Fruit fly (Drosophila melanogaster) whole organism, embryonic: Measurements from ENCODE around the gene Slimp.

Experiments used
- Asciz ChIP-seq: fragments of 200-800 bp; sonication (Bioruptor generic); optimal IDR thresholded peaks from 2 replicates; lab custom pipeline; 2017; ENCODE audit warnings: missing biosample characterization, mild to moderate bottlenecking, missing genetic modification characterization, missing genetic modification reagents
- CG10462 ChIP-seq: fragments of 200-800 bp; sonication (Bioruptor generic); optimal IDR thresholded peaks from 2 replicates; lab custom pipeline; 2016; ENCODE audit warnings: missing biosample characterization, missing genetic modification characterization
- CG12236 ChIP-seq: fragments of 200-800 bp; sonication (Bioruptor generic); optimal IDR thresholded peaks from 2 replicates; lab custom pipeline; 2016; ENCODE audit warnings: missing biosample characterization, missing genetic modification characterization
- CG12391 ChIP-seq: fragments of 200-800 bp; sonication (Bioruptor generic); optimal IDR thresholded peaks from 3 replicates; lab custom pipeline; 2018; ENCODE audit warnings: missing biosample characterization, mild to moderate bottlenecking, missing genetic modification characterization, moderate library complexity
- CG12769 ChIP-seq: fragments of 200-800 bp; sonication (Bioruptor generic); optimal IDR thresholded peaks from 2 replicates; lab custom pipeline; 2019; ENCODE audit warnings: missing biosample characterization, mild to moderate bottlenecking, missing genetic modification characterization, moderate library complexity
- CG15011 ChIP-seq: fragments of 200-800 bp; sonication (Bioruptor generic); optimal IDR thresholded peaks from 3 replicates; lab custom pipeline; 2018; ENCODE audit warnings: missing biosample characterization, mild to moderate bottlenecking, missing genetic modification characterization
- CG15269 ChIP-seq: fragments of 200-800 bp; sonication (Bioruptor generic); optimal IDR thresholded peaks from 2 replicates; lab custom pipeline; 2018; ENCODE audit warnings: missing biosample characterization, mild to moderate bottlenecking, missing genetic modification characterization, moderate library complexity
- CG18011 ChIP-seq: fragments of 200-800 bp; sonication (Bioruptor generic); optimal IDR thresholded peaks from 2 replicates; lab custom pipeline; 2017; ENCODE audit warnings: missing biosample characterization, missing genetic modification characterization, mild to moderate bottlenecking, moderate library complexity, missing genotype
- CG18262 ChIP-seq: fragments of 200-800 bp; optimal IDR thresholded peaks from 3 replicates; lab custom pipeline; 2019; ENCODE audit warnings: missing biosample characterization, mild to moderate bottlenecking, missing genetic modification characterization, moderate library complexity
- CG2678 ChIP-seq: fragments of 200-800 bp; sonication (Bioruptor generic); optimal IDR thresholded peaks from 3 replicates; lab custom pipeline; 2019; ENCODE audit warnings: missing biosample characterization, mild to moderate bottlenecking, missing genetic modification characterization, moderate library complexity
- CG30020 ChIP-seq: fragments of 200-800 bp; optimal IDR thresholded peaks from 2 replicates; lab custom pipeline; 2019; ENCODE audit warnings: missing biosample characterization, mild to moderate bottlenecking, missing genetic modification characterization, moderate library complexity
- CG32767 ChIP-seq: fragments of 200-800 bp; sonication (Bioruptor generic); IDR thresholded peaks from 2 replicates; pipeline ENCODE4 v1.3.6; 2022; ENCODE audit warnings: missing biosample characterization, missing genetic modification characterization
- CG32772 ChIP-seq: fragments of 200-800 bp; sonication (Bioruptor generic); IDR thresholded peaks from 2 replicates; pipeline ENCODE4 v1.3.6; 2022; ENCODE audit warnings: missing biosample characterization, missing genetic modification characterization
- CG6175 ChIP-seq: fragments of 200-800 bp; sonication (Bioruptor generic); IDR thresholded peaks from 3 replicates; pipeline ENCODE4 v1.3.6; 2022; ENCODE audit warnings: missing biosample characterization, missing genetic modification characterization
- CG6654 ChIP-seq: fragments of 200-800 bp; sonication (Bioruptor generic); optimal IDR thresholded peaks from 2 replicates; lab custom pipeline; 2017; ENCODE audit warnings: missing biosample characterization, mild to moderate bottlenecking, missing genetic modification characterization
- CG6683 ChIP-seq: fragments of 200-800 bp; sonication (Bioruptor generic); optimal IDR thresholded peaks from 2 replicates; lab custom pipeline; 2017; ENCODE audit warnings: missing biosample characterization, mild to moderate bottlenecking, missing genetic modification characterization, missing genetic modification reagents
- CG7928 ChIP-seq: fragments of 200-800 bp; sonication (Bioruptor generic); optimal IDR thresholded peaks from 2 replicates; lab custom pipeline; 2017; ENCODE audit warnings: missing biosample characterization, mild to moderate bottlenecking, missing genetic modification characterization
- CG7987 ChIP-seq: fragments of 200-800 bp; sonication (Bioruptor generic); optimal IDR thresholded peaks from 2 replicates; lab custom pipeline; 2018; ENCODE audit warnings: missing biosample characterization, mild to moderate bottlenecking, missing genetic modification characterization, moderate library complexity
- CG8944 ChIP-seq: fragments of 200-800 bp; sonication (Bioruptor generic); optimal IDR thresholded peaks from 3 replicates; lab custom pipeline; 2016; ENCODE audit warnings: missing biosample characterization, missing genetic modification characterization
- CG9437 ChIP-seq: fragments of 200-800 bp; sonication (Bioruptor generic); optimal IDR thresholded peaks from 2 replicates; lab custom pipeline; 2018; ENCODE audit warnings: missing biosample characterization, mild to moderate bottlenecking, missing genetic modification characterization
- Chrac-16 ChIP-seq: fragments of 200-800 bp; sonication (Bioruptor generic); optimal IDR thresholded peaks from 3 replicates; lab custom pipeline; 2016; ENCODE audit warnings: missing biosample characterization, missing genetic modification characterization
- Fer3 ChIP-seq: fragments of 200-800 bp; sonication (Bioruptor generic); optimal IDR thresholded peaks from 2 replicates; lab custom pipeline; 2018; ENCODE audit warnings: missing biosample characterization, mild to moderate bottlenecking, missing genetic modification characterization, moderate library complexity
- HLH3B ChIP-seq: fragments of 200-800 bp; sonication (Bioruptor generic); IDR thresholded peaks from 2 replicates; pipeline ENCODE4 v1.3.6; 2022; ENCODE audit warnings: missing biosample characterization, missing genetic modification characterization
- HmgD ChIP-seq: fragments of 200-800 bp; sonication (Bioruptor generic); optimal IDR thresholded peaks from 3 replicates; lab custom pipeline; 2016; ENCODE audit warnings: missing biosample characterization, missing genetic modification characterization
- Hmr ChIP-seq: fragments of 200-800 bp; sonication (Bioruptor generic); optimal IDR thresholded peaks from 3 replicates; lab custom pipeline; 2017; ENCODE audit warnings: mild to moderate bottlenecking, missing biosample characterization, missing genetic modification reagents, missing genetic modification characterization
- Hr3 ChIP-seq: fragments of 200-800 bp; sonication (Bioruptor generic); optimal IDR thresholded peaks from 3 replicates; lab custom pipeline; 2016; ENCODE audit warnings: missing biosample characterization, missing genetic modification characterization
- NC2α ChIP-seq: fragments of 200-800 bp; sonication (Bioruptor generic); optimal IDR thresholded peaks from 2 replicates; lab custom pipeline; 2016; ENCODE audit warnings: missing biosample characterization, missing genetic modification characterization
- Optix ChIP-seq: fragments of 200-800 bp; sonication (Bioruptor generic); IDR thresholded peaks from 3 replicates; pipeline ENCODE4 v1.3.6; 2022; ENCODE audit warnings: missing biosample characterization, missing genetic modification characterization
- Ravus ChIP-seq: fragments of 200-800 bp; sonication (Bioruptor generic); IDR thresholded peaks from 2 replicates; pipeline ENCODE4 v1.3.6; 2022; ENCODE audit warnings: missing biosample characterization, missing genetic modification characterization
- ab ChIP-seq: fragments of 200-800 bp; sonication (Bioruptor generic); optimal IDR thresholded peaks from 2 replicates; lab custom pipeline; 2016; ENCODE audit warnings: missing biosample characterization, missing genetic modification characterization
- ato ChIP-seq: fragments of 200-800 bp; sonication (Bioruptor generic); IDR thresholded peaks from 2 replicates; pipeline ENCODE4 v1.3.6; 2022; ENCODE audit warnings: missing biosample characterization, missing genetic modification characterization; ENCODE audit not compliant: partially characterized antibody
- bbx ChIP-seq: fragments of 200-800 bp; sonication (Bioruptor generic); IDR thresholded peaks from 2 replicates; pipeline ENCODE4 v1.3.6; 2022; ENCODE audit warnings: missing biosample characterization, missing genetic modification characterization; ENCODE audit not compliant: partially characterized antibody
- bcd ChIP-seq: fragments of 200-800 bp; sonication (Bioruptor generic); optimal IDR thresholded peaks from 2 replicates; lab custom pipeline; 2017; ENCODE audit warnings: missing biosample characterization, mild to moderate bottlenecking, missing genetic modification characterization
- bigmax ChIP-seq: fragments of 200-800 bp; sonication (Bioruptor generic); optimal IDR thresholded peaks from 2 replicates; lab custom pipeline; 2018; ENCODE audit warnings: missing biosample characterization, mild to moderate bottlenecking, missing genetic modification characterization
- br ChIP-seq: fragments of >200 bp; optimal IDR thresholded peaks from 2 replicates; lab custom pipeline; 2017
- caup ChIP-seq: fragments of 200-800 bp; sonication (Bioruptor generic); optimal IDR thresholded peaks from 3 replicates; lab custom pipeline; 2017; ENCODE audit warnings: missing biosample characterization, mild to moderate bottlenecking, missing genetic modification characterization, moderate library complexity; ENCODE audit not compliant: severe bottlenecking
- cg ChIP-seq: fragments of 200-800 bp; sonication (Bioruptor generic); optimal IDR thresholded peaks from 3 replicates; lab custom pipeline; 2019; ENCODE audit warnings: missing biosample characterization, mild to moderate bottlenecking, missing genetic modification characterization, moderate library complexity
- ci ChIP-seq: fragments of 200-800 bp; sonication (Bioruptor generic); IDR thresholded peaks from 3 replicates; pipeline ENCODE4 v1.3.6; 2022; ENCODE audit warnings: missing biosample characterization, missing genetic modification characterization
- gcm ChIP-seq: fragments of 200-800 bp; sonication (Bioruptor generic); optimal IDR thresholded peaks from 2 replicates; lab custom pipeline; 2019; ENCODE audit warnings: missing biosample characterization, mild to moderate bottlenecking, missing genetic modification characterization, moderate library complexity
- grn ChIP-seq: fragments of 200-800 bp; sonication (Bioruptor generic); optimal IDR thresholded peaks from 3 replicates; lab custom pipeline; 2017; ENCODE audit warnings: missing biosample characterization, missing genetic modification characterization
- gsb-n ChIP-seq: fragments of 200-800 bp; sonication (Bioruptor generic); optimal IDR thresholded peaks from 3 replicates; lab custom pipeline; 2018; ENCODE audit warnings: missing biosample characterization, mild to moderate bottlenecking, missing genetic modification characterization
- klu ChIP-seq: fragments of 200-800 bp; sonication (Bioruptor generic); IDR thresholded peaks from 2 replicates; pipeline ENCODE4 v1.3.6; 2022; ENCODE audit warnings: missing biosample characterization, missing genetic modification characterization
- nom ChIP-seq: fragments of 200-800 bp; sonication (Bioruptor generic); optimal IDR thresholded peaks from 2 replicates; lab custom pipeline; 2017; ENCODE audit warnings: missing biosample characterization, missing genetic modification characterization, mild to moderate bottlenecking, moderate library complexity, missing genetic modification reagents
- odd ChIP-seq: fragments of 200-800 bp; sonication (Bioruptor generic); optimal IDR thresholded peaks from 2 replicates; lab custom pipeline; 2017; ENCODE audit warnings: missing biosample characterization, mild to moderate bottlenecking, missing genetic modification characterization
- otp ChIP-seq: fragments of 200-800 bp; sonication (Bioruptor generic); IDR thresholded peaks from 3 replicates; pipeline ENCODE4, ENCODE4 v1.3.6; 2022; ENCODE audit warnings: missing biosample characterization, missing genetic modification characterization
- sd ChIP-seq: fragments of 200-800 bp; sonication (Bioruptor generic); optimal IDR thresholded peaks from 3 replicates; lab custom pipeline; 2018; ENCODE audit warnings: missing biosample characterization, mild to moderate bottlenecking, missing genetic modification characterization, moderate library complexity
- sima ChIP-seq: fragments of 200-800 bp; sonication (Bioruptor generic); optimal IDR thresholded peaks from 2 replicates; lab custom pipeline; 2016; ENCODE audit warnings: missing biosample characterization, missing genetic modification characterization
- tna ChIP-seq: fragments of 200-800 bp; sonication (Bioruptor generic); IDR thresholded peaks from 2 replicates; pipeline ENCODE4 v1.3.6; 2022; ENCODE audit warnings: missing biosample characterization, missing genetic modification characterization; ENCODE audit not compliant: partially characterized antibody
- wek ChIP-seq: fragments of 200-800 bp; sonication (Bioruptor generic); optimal IDR thresholded peaks from 3 replicates; lab custom pipeline; 2018; ENCODE audit warnings: missing biosample characterization, mild to moderate bottlenecking, missing genetic modification characterization, moderate library complexity
- zen2 ChIP-seq: fragments of 200-800 bp; sonication (Bioruptor generic); IDR thresholded peaks from 3 replicates; pipeline ENCODE4 v1.3.6; 2022; ENCODE audit warnings: missing biosample characterization, missing genetic modification characterization; ENCODE audit not compliant: partially characterized antibody

Slimp gene

DNA sequence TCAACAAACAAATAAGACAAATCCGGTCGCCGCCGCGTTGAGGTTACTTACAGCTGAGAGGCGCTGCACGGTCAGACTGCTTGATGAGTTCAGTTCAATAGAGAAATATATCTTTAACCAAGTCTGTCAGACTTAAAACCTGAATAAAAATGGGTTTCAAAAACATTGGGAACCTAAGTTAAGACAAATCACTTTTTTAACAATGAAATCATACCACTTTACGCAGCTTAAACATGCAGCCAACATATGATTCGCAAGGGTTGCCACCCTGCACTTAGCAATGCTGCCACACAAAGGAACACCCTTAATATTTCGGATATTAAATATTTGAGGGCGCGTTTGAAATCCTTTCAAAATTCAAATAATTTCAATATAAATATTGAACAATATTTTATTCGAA lies 39.9 kb upstream of the Slimp start, which contains the start of gene CG5515:
Gene CG5515 (minus strand): TSS at position 278 of the 400 bp plus-strand sequence.
- TF ChIP-seq gsb-n (tag; lab: Kevin White, UChicago) (no peak), CG6654 (GFP tag; lab: Kevin White, UChicago) (no peak), sd (tag; lab: Kevin White, UChicago) (peak; percentile 50), bcd (GFP tag; lab: Kevin White, UChicago) (peak; percentile 64), Optix (GFP tag; lab: Robert Waterston, UW) (peak; percentile 92), gcm (no peak), CG32772 (GFP tag; lab: Robert Waterston, UW) (peak; percentile 74), tna (peak; percentile 81), CG12391 (tag; lab: Kevin White, UChicago) (peak; percentile 85), CG7987 (peak; percentile 9), odd (GFP tag; lab: Kevin White, UChicago) (no peak), br (lab: Kevin White, UChicago) (no peak), caup (GFP tag; lab: Kevin White, UChicago) (peak; percentile 67), zen2 (GFP tag; lab: Robert Waterston, UW) (no peak; the same call in 2 of the 3 replicates), ab (GFP tag; lab: Kevin White, UChicago) (peak; percentile 33), Hr3 (GFP tag; lab: Kevin White, UChicago) (peak; percentile 80), CG9437 (peak; percentile 35), CG18262 (tag; lab: Kevin White, UChicago) (peak; percentile 64), Fer3 (tag; lab: Kevin White, UChicago) (peak; percentile 48), CG2678 (tag; lab: Kevin White, UChicago) (no peak), cg (no peak), CG32767 (GFP tag; lab: Robert Waterston, UW) (peak; percentile 75; the same call in 1 of the 2 replicates), wek (GFP tag; lab: Kevin White, UChicago) (peak; percentile 99), CG15269 (tag; lab: Kevin White, UChicago) (peak; percentile 76), Asciz (no peak), bigmax (GFP tag; lab: Kevin White, UChicago) (peak; percentile 67), ato (GFP tag; lab: Robert Waterston, UW) (peak; percentile 43; the same call in 1 of the 2 replicates), NC2α (peak; percentile 49), CG10462 (GFP tag; lab: Kevin White, UChicago) (no peak), CG12769 (tag; lab: Kevin White, UChicago) (peak; percentile 75), otp (GFP tag; lab: Robert Waterston, UW) (peak; percentile 29; the same call in 1 of the 3 replicates), CG12236 (GFP tag; lab: Kevin White, UChicago) (peak; percentile 32), CG6175 (GFP tag; lab: Robert Waterston, UW) (no peak), Chrac-16 (GFP tag; lab: Kevin White, UChicago) (peak; percentile 69), ci (GFP tag; lab: Robert Waterston, UW) (peak; percentile 91), HLH3B (peak; percentile 84), grn (GFP tag; lab: Kevin White, UChicago) (no peak), CG7928 (GFP tag; lab: Kevin White, UChicago) (peak; percentile 2), CG15011 (GFP tag; lab: Kevin White, UChicago) (no peak), CG30020 (peak; percentile 55), Hmr (GFP tag; lab: Kevin White, UChicago) (no peak), sima (GFP tag; lab: Kevin White, UChicago) (no peak), Ravus (GFP tag; lab: Robert Waterston, UW) (peak; percentile 4; the same call in 1 of the 2 replicates), CG18011 (GFP tag; lab: Kevin White, UChicago) (peak; percentile 66), CG8944 (GFP tag; lab: Kevin White, UChicago) (peak; percentile 69), bbx (GFP tag; lab: Robert Waterston, UW) (peak; percentile 53; the same call in 1 of the 2 replicates), CG6683 (GFP tag; lab: Kevin White, UChicago) (peak; percentile 27), HmgD (GFP tag; lab: Kevin White, UChicago) (peak; percentile 71), nom (GFP tag; lab: Kevin White, UChicago) (no peak), klu (GFP tag; lab: Robert Waterston, UW) (peak; percentile 51; the same call in 1 of the 2 replicates)
